Fruit fly (Drosophila melanogaster) whole organism, embryonic: Measurements from ENCODE around the gene Sqor.

Experiments used
- Asciz ChIP-seq: fragments of 200-800 bp; sonication (Bioruptor generic); optimal IDR thresholded peaks from 2 replicates; lab custom pipeline; 2017; ENCODE audit warnings: missing biosample characterization, mild to moderate bottlenecking, missing genetic modification characterization, missing genetic modification reagents
- CG10366 ChIP-seq: fragments of 200-800 bp; sonication (Bioruptor generic); IDR thresholded peaks from 2 replicates; pipeline ENCODE4 v1.3.6; 2022; ENCODE audit warnings: missing biosample characterization, missing genetic modification characterization
- CG1233 ChIP-seq: fragments of 200-800 bp; sonication (Bioruptor generic); optimal IDR thresholded peaks from 4 replicates; lab custom pipeline; 2018; ENCODE audit warnings: missing biosample characterization, mild to moderate bottlenecking, missing genetic modification characterization
- CG13775 ChIP-seq: fragments of 200-800 bp; sonication (Bioruptor generic); optimal IDR thresholded peaks from 3 replicates; lab custom pipeline; 2017; ENCODE audit warnings: missing biosample characterization, mild to moderate bottlenecking, missing genetic modification characterization
- CG15479 ChIP-seq: fragments of 200-800 bp; sonication (Bioruptor generic); optimal IDR thresholded peaks from 3 replicates; lab custom pipeline; 2019; ENCODE audit warnings: missing biosample characterization, mild to moderate bottlenecking, missing genetic modification characterization, moderate library complexity
- CG17385 ChIP-seq: fragments of 200-800 bp; sonication (Bioruptor generic); optimal IDR thresholded peaks from 3 replicates; lab custom pipeline; 2018; ENCODE audit warnings: missing biosample characterization, mild to moderate bottlenecking, missing genetic modification characterization
- CG18764 ChIP-seq: fragments of 200-800 bp; sonication (Bioruptor generic); optimal IDR thresholded peaks from 3 replicates; lab custom pipeline; 2016; ENCODE audit warnings: missing biosample characterization, missing genetic modification characterization
- CG2129 ChIP-seq: fragments of 200-800 bp; sonication (Bioruptor generic); IDR thresholded peaks from 2 replicates; pipeline ENCODE4 v1.3.6; 2022; ENCODE audit warnings: missing biosample characterization, missing genetic modification characterization; ENCODE audit not compliant: partially characterized antibody
- CG2199 ChIP-seq: fragments of 200-800 bp; sonication (Bioruptor generic); IDR thresholded peaks from 3 replicates; pipeline ENCODE4 v1.3.6; 2022; ENCODE audit warnings: missing biosample characterization, missing genetic modification characterization
- CG30431 ChIP-seq: fragments of 200-800 bp; sonication (Bioruptor generic); optimal IDR thresholded peaks from 2 replicates; lab custom pipeline; 2017; ENCODE audit warnings: missing biosample characterization, missing genetic modification characterization
- CG32532 ChIP-seq: fragments of 200-800 bp; sonication (Bioruptor generic); IDR thresholded peaks from 2 replicates; pipeline ENCODE4 v1.3.6; 2022; ENCODE audit warnings: missing biosample characterization, missing genetic modification characterization
- CG3281 ChIP-seq: fragments of 200-800 bp; sonication (Bioruptor generic); optimal IDR thresholded peaks from 3 replicates; lab custom pipeline; 2017; ENCODE audit warnings: missing biosample characterization, mild to moderate bottlenecking, missing genetic modification characterization
- CG3726 ChIP-seq: fragments of 200-800 bp; sonication (Bioruptor generic); IDR thresholded peaks from 3 replicates; pipeline ENCODE4, ENCODE4 v1.3.6; 2022; ENCODE audit warnings: missing biosample characterization, missing genetic modification characterization
- CG42726 ChIP-seq: fragments of 200-800 bp; sonication (Bioruptor generic); IDR thresholded peaks from 2 replicates; pipeline ENCODE4 v1.3.6; 2022; ENCODE audit warnings: missing biosample characterization, missing genetic modification characterization; ENCODE audit not compliant: partially characterized antibody
- CG4854 ChIP-seq: fragments of 200-800 bp; sonication (Bioruptor generic); optimal IDR thresholded peaks from 2 replicates; lab custom pipeline; 2016; ENCODE audit warnings: missing biosample characterization, missing genetic modification characterization, inconsistent platforms
- CG7963 ChIP-seq: fragments of 200-800 bp; sonication (Bioruptor generic); IDR thresholded peaks from 3 replicates; pipeline ENCODE4 v1.3.6; 2022; ENCODE audit warnings: missing biosample characterization, missing genetic modification characterization; ENCODE audit not compliant: partially characterized antibody
- CG8290 ChIP-seq, 3 experiments: fragments of 200-800 bp; sonication (Bioruptor generic); optimal IDR thresholded peaks; 2 replicates each; lab custom pipeline; 2016 to 2019; ENCODE audit warnings: missing biosample characterization in 3 of 3, missing genetic modification characterization in 3 of 3, mild to moderate bottlenecking in 2 of 3, moderate library complexity in 1 of 3
- CG8944 ChIP-seq: fragments of 200-800 bp; sonication (Bioruptor generic); optimal IDR thresholded peaks from 3 replicates; lab custom pipeline; 2016; ENCODE audit warnings: missing biosample characterization, missing genetic modification characterization
- Deaf1 ChIP-seq: fragments of 200-800 bp; optimal IDR thresholded peaks from 3 replicates; lab custom pipeline; 2019; ENCODE audit warnings: missing biosample characterization, mild to moderate bottlenecking, missing genetic modification characterization, moderate library complexity
- Dip2 ChIP-seq: fragments of 200-800 bp; sonication (Bioruptor generic); IDR thresholded peaks from 2 replicates; pipeline ENCODE4 v1.3.6; 2022; ENCODE audit warnings: missing biosample characterization, missing genetic modification characterization
- MBD-R2 ChIP-seq: fragments of 200-800 bp; sonication (Bioruptor generic); IDR thresholded peaks from 2 replicates; pipeline ENCODE4 v1.3.6; 2022; ENCODE audit warnings: missing biosample characterization, missing genetic modification characterization
- Mes4 ChIP-seq: fragments of 200-800 bp; sonication (Bioruptor generic); optimal IDR thresholded peaks from 2 replicates; lab custom pipeline; 2016; ENCODE audit warnings: missing biosample characterization, missing genetic modification characterization
- Nf-YA ChIP-seq: fragments of 200-800 bp; sonication (Bioruptor generic); IDR thresholded peaks from 2 replicates; pipeline ENCODE4 v1.3.6; 2022; ENCODE audit warnings: missing biosample characterization, missing genetic modification characterization
- Nf-YB ChIP-seq: fragments of 200-800 bp; sonication (Bioruptor generic); optimal IDR thresholded peaks from 3 replicates; lab custom pipeline; 2019; ENCODE audit warnings: missing biosample characterization, mild to moderate bottlenecking, missing genetic modification characterization, moderate library complexity
- Ravus ChIP-seq: fragments of 200-800 bp; sonication (Bioruptor generic); IDR thresholded peaks from 2 replicates; pipeline ENCODE4 v1.3.6; 2022; ENCODE audit warnings: missing biosample characterization, missing genetic modification characterization
- Rfx ChIP-seq: fragments of 200-800 bp; sonication (Bioruptor generic); IDR thresholded peaks from 2 replicates; pipeline ENCODE4 v1.3.6; 2022; ENCODE audit warnings: missing biosample characterization, missing genetic modification characterization
- Sox100B ChIP-seq: fragments of 200-800 bp; sonication (Bioruptor generic); optimal IDR thresholded peaks from 3 replicates; lab custom pipeline; 2018; ENCODE audit warnings: missing biosample characterization, mild to moderate bottlenecking, missing genetic modification characterization
- Sry-δ ChIP-seq: fragments of 200-800 bp; sonication (Bioruptor generic); optimal IDR thresholded peaks from 2 replicates; lab custom pipeline; 2016; ENCODE audit warnings: missing biosample characterization, missing genetic modification characterization
- Tbp ChIP-seq: fragments of >200 bp; optimal IDR thresholded peaks from 2 replicates; lab custom pipeline; 2018; ENCODE audit warnings: missing biosample characterization, missing genetic modification characterization
- Vsx1 ChIP-seq: fragments of 200-800 bp; sonication (Bioruptor generic); optimal IDR thresholded peaks from 2 replicates; lab custom pipeline; 2017; ENCODE audit warnings: missing biosample characterization, mild to moderate bottlenecking, missing genetic modification characterization, missing genetic modification reagents
- bsh ChIP-seq, 2 experiments: fragments of 200-800 bp; sonication (Bioruptor generic); optimal IDR thresholded peaks; 2 replicates each; lab custom pipeline; 2017 to 2018; ENCODE audit warnings: mild to moderate bottlenecking in 2 of 2, missing biosample characterization in 2 of 2, missing genetic modification characterization in 2 of 2, moderate library complexity in 1 of 2
- btn ChIP-seq: fragments of 200-800 bp; sonication (Bioruptor generic); optimal IDR thresholded peaks from 2 replicates; lab custom pipeline; 2016; ENCODE audit warnings: missing biosample characterization, missing genetic modification characterization
- crol ChIP-seq: fragments of 200-800 bp; sonication (Bioruptor generic); IDR thresholded peaks from 2 replicates; pipeline ENCODE4 v1.3.6; 2022; ENCODE audit warnings: missing biosample characterization, missing genetic modification characterization
- gro ChIP-seq: fragments of 200-800 bp; sonication (Bioruptor generic); optimal IDR thresholded peaks from 2 replicates; lab custom pipeline; 2016; ENCODE audit warnings: missing biosample characterization, missing genetic modification characterization
- her ChIP-seq: fragments of 200-800 bp; sonication (Bioruptor generic); optimal IDR thresholded peaks from 2 replicates; lab custom pipeline; 2016; ENCODE audit warnings: missing biosample characterization, missing genetic modification characterization
- hth ChIP-seq: fragments of >200 bp; optimal IDR thresholded peaks from 2 replicates; lab custom pipeline; 2017; ENCODE audit warnings: inconsistent platforms
- insv ChIP-seq, 2 experiments: fragments of 200-800 bp; sonication (Bioruptor generic); optimal IDR thresholded peaks; 3 replicates each; lab custom pipeline; 2016 to 2018; ENCODE audit warnings: missing biosample characterization in 2 of 2, missing genetic modification characterization in 2 of 2
- jumu ChIP-seq: fragments of 200-800 bp; sonication (Bioruptor generic); optimal IDR thresholded peaks from 3 replicates; lab custom pipeline; 2016; ENCODE audit warnings: missing biosample characterization, missing genetic modification characterization
- kah ChIP-seq: fragments of 200-800 bp; sonication (Bioruptor generic); optimal IDR thresholded peaks from 2 replicates; lab custom pipeline; 2018; ENCODE audit warnings: missing biosample characterization, mild to moderate bottlenecking, missing genetic modification characterization
- kni ChIP-seq: fragments of 200-800 bp; sonication (Bioruptor generic); optimal IDR thresholded peaks from 3 replicates; lab custom pipeline; 2017; ENCODE audit warnings: mild to moderate bottlenecking, missing biosample characterization, missing genetic modification reagents, missing genetic modification characterization
- lmd ChIP-seq: fragments of 200-800 bp; sonication (Bioruptor generic); IDR thresholded peaks from 2 replicates; pipeline ENCODE4 v1.3.6; 2022; ENCODE audit warnings: missing biosample characterization, missing genetic modification characterization
- mam ChIP-seq: fragments of 200-800 bp; sonication (Bioruptor generic); optimal IDR thresholded peaks from 3 replicates; lab custom pipeline; 2016; ENCODE audit warnings: missing biosample characterization, missing genetic modification characterization
- mirr ChIP-seq: fragments of 200-800 bp; sonication (Bioruptor generic); optimal IDR thresholded peaks from 3 replicates; lab custom pipeline; 2018; ENCODE audit warnings: missing biosample characterization, mild to moderate bottlenecking, missing genetic modification characterization
- nerfin-2 ChIP-seq: fragments of 200-800 bp; sonication (Bioruptor generic); IDR thresholded peaks from 2 replicates; pipeline ENCODE4 v1.3.6; 2022; ENCODE audit warnings: missing biosample characterization, missing genetic modification characterization; ENCODE audit not compliant: partially characterized antibody
- nmo ChIP-seq: fragments of 200-800 bp; sonication (Bioruptor generic); optimal IDR thresholded peaks from 2 replicates; lab custom pipeline; 2018; ENCODE audit warnings: missing biosample characterization, mild to moderate bottlenecking, missing genetic modification characterization, moderate library complexity
- pzg ChIP-seq: fragments of 200-800 bp; sonication (Bioruptor generic); optimal IDR thresholded peaks from 3 replicates; lab custom pipeline; 2018; ENCODE audit warnings: missing biosample characterization, mild to moderate bottlenecking, missing genetic modification characterization, moderate library complexity
- scrt ChIP-seq: fragments of 200-800 bp; sonication (Bioruptor generic); optimal IDR thresholded peaks from 2 replicates; lab custom pipeline; 2018; ENCODE audit warnings: missing biosample characterization, mild to moderate bottlenecking, missing genetic modification characterization, moderate library complexity
- sim ChIP-seq: fragments of 200-800 bp; sonication (Bioruptor generic); IDR thresholded peaks from 2 replicates; pipeline ENCODE4 v1.3.6; 2022; ENCODE audit warnings: missing biosample characterization, missing genetic modification characterization
- stwl ChIP-seq: fragments of 200-800 bp; sonication (Bioruptor generic); optimal IDR thresholded peaks from 3 replicates; lab custom pipeline; 2018; ENCODE audit warnings: missing biosample characterization, mild to moderate bottlenecking, missing genetic modification characterization, moderate library complexity
- tgo ChIP-seq: fragments of 200-800 bp; sonication (Bioruptor generic); IDR thresholded peaks from 3 replicates; pipeline ENCODE4 v1.3.6; 2022; ENCODE audit warnings: missing biosample characterization, missing genetic modification characterization
- zfh2 ChIP-seq: fragments of 200-800 bp; sonication (Bioruptor generic); optimal IDR thresholded peaks from 2 replicates; lab custom pipeline; 2016; ENCODE audit warnings: missing biosample characterization, missing genetic modification characterization

Gene Sqor

DNA sequence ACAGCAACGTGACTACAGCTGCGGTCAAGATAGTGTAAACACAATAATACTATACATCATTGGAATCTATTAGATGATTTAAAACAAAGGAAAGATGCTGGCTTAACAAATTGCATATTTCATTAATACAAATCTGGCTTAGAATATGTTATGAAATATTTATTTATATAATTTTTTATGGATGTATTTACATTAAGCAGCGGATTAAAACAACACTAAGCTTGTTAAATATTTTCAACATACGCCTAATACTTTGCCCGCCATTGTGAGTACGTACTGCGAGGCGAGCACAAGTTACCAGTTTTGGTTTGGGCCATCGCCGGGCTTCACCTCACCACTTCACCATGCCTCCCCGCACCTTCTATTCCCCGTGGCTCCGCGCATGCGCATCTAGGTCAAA lies 29.9 kb downstream of the Sqor start (continued):
- TF ChIP-seq jumu (GFP tag; lab: Kevin White, UChicago) (no peak), CG15479 (GFP tag; lab: Kevin White, UChicago) (no peak), CG8944 (no peak), insv (GFP tag; optimal IDR thresholded peaks at IDR 0.05; lab: Kevin White, UChicago) (no peak), Sry-δ (no peak), lmd (GFP tag; lab: Robert Waterston, UW) (peak; percentile 66), Tbp (GFP tag; lab: Kevin White, UChicago) (no peak), mirr (GFP tag; lab: Kevin White, UChicago) (no peak), Mes4 (GFP tag; lab: Kevin White, UChicago) (no peak), Nf-YB (GFP tag; lab: Kevin White, UChicago) (peak; percentile 60), gro (GFP tag; lab: Kevin White, UChicago) (no peak), btn (GFP tag; lab: Kevin White, UChicago) (no peak), CG10366 (GFP tag; lab: Robert Waterston, UW) (peak; percentile 52), sim (0 out of 2 replicates have a peak, but pooled peaks have one; percentile 35), nmo (GFP tag; lab: Kevin White, UChicago) (peak; percentile 81), CG42726 (no peak), stwl (tag; lab: Kevin White, UChicago) (no peak), CG3281 (GFP tag; lab: Kevin White, UChicago) (peak; percentile 75), pzg (GFP tag; lab: Kevin White, UChicago) (no peak), tgo (GFP tag; lab: Robert Waterston, UW) (peak; percentile 79), nerfin-2 (GFP tag; lab: Robert Waterston, UW) (no peak), CG3726 (GFP tag; lab: Robert Waterston, UW) (no peak), kah (peak; percentile 56), mam (GFP tag; lab: Kevin White, UChicago) (no peak), CG32532 (peak; percentile 43; the same call in 1 of the 2 replicates), bsh (GFP tag; optimal IDR thresholded peaks at IDR 0.05; lab: Kevin White, UChicago) (peak; percentile 52 to 86), MBD-R2 (GFP tag; lab: Robert Waterston, UW) (no peak), Rfx (peak; percentile 59; the same call in 1 of the 2 replicates), CG17385 (peak; percentile 75), CG18764 (GFP tag; lab: Kevin White, UChicago) (peak; percentile 36), CG8290 (GFP tag; optimal IDR thresholded peaks at IDR 0.05; lab: Kevin White, UChicago) (peak; percentile 11), CG8290 (tag; optimal IDR thresholded peaks at IDR 0.05; lab: Kevin White, UChicago) (no peak), Dip2 (GFP tag; lab: Robert Waterston, UW) (no peak), crol (GFP tag; lab: Robert Waterston, UW) (peak; percentile 75), CG1233 (GFP tag; lab: Kevin White, UChicago) (peak; percentile 76), CG2199 (GFP tag; lab: Robert Waterston, UW) (0 out of 3 replicates have a peak, but pooled peaks have one; percentile 40), scrt (GFP tag; lab: Kevin White, UChicago) (peak; percentile 58), CG13775 (GFP tag; lab: Kevin White, UChicago) (peak; percentile 38), Vsx1 (GFP tag; lab: Kevin White, UChicago) (peak; percentile 43), her (no peak), Ravus (GFP tag; lab: Robert Waterston, UW) (no peak), zfh2 (no peak), kni (GFP tag; lab: Kevin White, UChicago) (peak; percentile 63), CG4854 (GFP tag; lab: Kevin White, UChicago) (no peak), hth (lab: Kevin White, UChicago) (no peak), Nf-YA (GFP tag; lab: Robert Waterston, UW) (peak; percentile 15; the same call in 1 of the 2 replicates), Deaf1 (tag; lab: Kevin White, UChicago) (no peak), CG2129 (no peak), Asciz (GFP tag; lab: Kevin White, UChicago) (peak; percentile 72), CG7963 (GFP tag; lab: Robert Waterston, UW) (no peak), CG30431 (GFP tag; lab: Kevin White, UChicago) (peak; percentile 23), Sox100B (peak; percentile 84)
